Worm (Caenorhabditis elegans) whole organism, L4 larva: Measurements from ENCODE around the gene try-3.

ENCODE experiments used
- F37D6.2 ChIP-seq: sonication (generic microtip); optimal IDR thresholded peaks from 2 replicates; lab custom pipeline; 2016; ENCODE audit warnings: mild to moderate bottlenecking, missing genetic modification characterization, missing compliant biosample characterization
- R02D3.7 ChIP-seq: fragments of 150-350 bp; sonication (generic microtip); optimal IDR thresholded peaks from 3 replicates; lab custom pipeline; 2014; ENCODE audit warnings: missing biosample characterization, missing genetic modification characterization
- ama-1 ChIP-seq: fragments of 150-350 bp; optimal IDR thresholded peaks from 2 replicates; lab custom pipeline; 2014; ENCODE audit warnings: inconsistent platforms, mixed read lengths
- ceh-32 ChIP-seq: sonication (generic microtip); optimal IDR thresholded peaks from 2 replicates; lab custom pipeline; 2016; ENCODE audit warnings: mild to moderate bottlenecking, missing genetic modification characterization, missing compliant biosample characterization; ENCODE audit not compliant: poor library complexity
- lin-29 ChIP-seq: fragments of 200-800 bp; sonication (Bioruptor generic); IDR thresholded peaks from 2 replicates; pipeline ENCODE4 v1.3.6; 2022; ENCODE audit warnings: missing genetic modification reagents, missing genetic modification characterization, missing compliant biosample characterization
- unc-39 ChIP-seq: sonication (generic microtip); optimal IDR thresholded peaks from 2 replicates; lab custom pipeline; 2017; ENCODE audit warnings: missing biosample characterization, missing genetic modification characterization
- zfp-2 ChIP-seq: sonication (generic microtip); optimal IDR thresholded peaks from 2 replicates; lab custom pipeline; 2016; ENCODE audit warnings: mild to moderate bottlenecking, missing genetic modification characterization, missing compliant biosample characterization

- TF ChIP-seq zfp-2 (tag; lab: Kevin White, UChicago) (no peak), ceh-32 (tag; lab: Kevin White, UChicago) (no peak), lin-29 (GFP tag; lab: Robert Waterston, UW) (no peak), unc-39 (tag; lab: Kevin White, UChicago) (no peak), ama-1 (no peak), F37D6.2 (tag; lab: Kevin White, UChicago) (no peak), R02D3.7 (tag; lab: Kevin White, UChicago) (no peak)
Measured at ce11 chrIV:6562039-6562438, 5.1 kb downstream of the try-3 start.
